Worm (Caenorhabditis elegans): Measurements from ENCODE around the gene F41C6.7.

F41C6.7 gene

DNA sequence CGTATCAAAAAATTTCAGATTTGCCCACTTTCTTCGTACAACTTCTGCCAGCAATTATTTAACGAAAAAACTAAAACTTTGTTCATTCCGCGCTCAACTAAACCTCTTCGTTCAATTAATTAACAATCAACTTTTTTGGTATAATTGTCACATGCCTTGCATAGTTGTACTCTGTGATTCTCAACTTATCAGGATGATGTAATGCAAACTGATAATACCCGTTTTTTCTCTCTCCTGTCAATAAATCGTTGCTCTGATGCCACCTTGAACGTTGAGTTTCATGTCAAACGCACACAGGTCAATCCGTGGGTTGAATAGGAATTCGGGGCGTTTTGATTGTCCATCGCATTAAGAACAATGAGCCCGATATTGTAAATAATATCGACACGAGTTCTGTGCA, 20.5 kb upstream of the F41C6.7 start:
- TF ChIP-seq crh-2 (tag; optimal IDR thresholded peaks at IDR 0.05) (peak; percentile 65), alr-1 (tag; optimal IDR thresholded peaks at IDR 0.05) (no peak), sma-9 (GFP tag; optimal IDR thresholded peaks at IDR 0.05) (peak; percentile 38), sma-9 (tag; optimal IDR thresholded peaks at IDR 0.05) (no peak), nhr-129 (tag; optimal IDR thresholded peaks at IDR 0.05) (peak; percentile 84), unc-62 (GFP tag; optimal IDR thresholded peaks at IDR 0.05) (no peak), fos-1 (tag; optimal IDR thresholded peaks at IDR 0.05) (peak; percentile 67), F13H6.1 (tag; optimal IDR thresholded peaks at IDR 0.05) (peak; percentile 47)

DNA sequence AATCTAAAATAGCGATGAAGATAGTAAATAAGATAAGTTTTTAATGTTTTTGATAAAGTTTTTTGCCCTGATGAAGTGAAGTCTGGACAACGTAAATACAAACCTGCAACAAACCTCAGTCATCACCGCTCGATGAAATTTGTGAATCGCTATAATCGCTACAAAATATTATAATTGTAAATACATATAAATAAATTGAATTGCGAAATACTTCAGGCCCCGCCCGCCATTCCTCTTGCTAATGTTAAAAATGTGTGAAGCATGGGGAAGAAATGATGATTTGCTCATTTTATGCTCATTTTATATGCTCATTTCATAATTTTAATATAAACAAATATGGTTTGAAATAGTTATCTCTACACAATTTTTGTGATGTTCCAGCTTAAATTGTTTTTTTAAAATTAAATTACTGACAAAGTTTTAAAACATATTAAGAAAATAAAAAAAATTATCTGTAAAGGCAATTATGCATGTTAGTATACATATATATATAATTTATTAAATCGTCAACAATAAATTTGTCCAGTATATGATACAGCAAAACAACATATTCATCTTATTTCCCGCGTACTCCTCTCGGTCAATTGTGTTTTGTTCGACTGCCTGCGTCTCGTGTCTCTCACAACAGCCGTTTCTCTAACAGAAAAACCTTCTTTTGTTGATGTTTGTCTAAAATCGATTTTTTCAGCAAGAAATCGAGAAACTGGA, 19.1 kb upstream of the F41C6.7 start, which contains the start of gene sid-5:
Gene sid-5 (plus strand): TSS at position 658 of the 708 bp plus-strand sequence.
- TF ChIP-seq nhr-25 (tag; optimal IDR thresholded peaks at IDR 0.05) (peak; percentile 8), gmeb-1 (tag; optimal IDR thresholded peaks at IDR 0.05) (no peak), nhr-129 (tag; optimal IDR thresholded peaks at IDR 0.05) (peak; percentile 7)

DNA sequence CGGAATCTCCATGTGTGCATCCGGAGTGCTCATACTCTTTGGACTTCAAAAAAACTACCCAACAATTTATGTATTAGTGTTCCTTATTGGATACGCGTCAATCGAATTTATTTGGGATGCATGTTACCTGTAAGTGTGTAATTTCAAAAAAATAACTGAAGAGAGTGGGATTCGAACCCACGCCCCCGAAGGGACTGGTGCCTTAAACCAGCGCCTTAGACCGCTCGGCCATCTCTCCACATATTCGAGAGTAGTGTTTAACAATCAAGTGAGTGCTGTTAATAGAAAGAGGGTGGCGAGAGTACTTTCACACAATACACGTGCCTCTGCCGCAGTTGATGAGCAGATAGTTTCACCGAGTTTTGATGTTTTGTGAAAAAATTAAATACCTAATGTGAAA, 17.9 kb upstream of the F41C6.7 start:
- TF ChIP-seq unc-55 (GFP tag; optimal IDR thresholded peaks at IDR 0.05) (peak; percentile 74), mab-5 (tag; optimal IDR thresholded peaks at IDR 0.05) (no peak), F13H6.1 (tag; optimal IDR thresholded peaks at IDR 0.05) (peak; percentile 55), sma-3 (GFP tag; optimal IDR thresholded peaks at IDR 0.05) (peak; percentile 58), fos-1 (tag; optimal IDR thresholded peaks at IDR 0.05) (peak; percentile 25), lin-13 (GFP tag; optimal IDR thresholded peaks at IDR 0.05) (peak; percentile 36), sma-9 (GFP tag; optimal IDR thresholded peaks at IDR 0.05) (peak; percentile 46), sma-9 (tag; optimal IDR thresholded peaks at IDR 0.05) (no peak), C34F6.9 (tag; optimal IDR thresholded peaks at IDR 0.05) (peak; percentile 11), elt-3 (tag; optimal IDR thresholded peaks at IDR 0.05) (no peak), crh-2 (tag; optimal IDR thresholded peaks at IDR 0.05) (peak; percentile 53), nhr-129 (tag; optimal IDR thresholded peaks at IDR 0.05) (peak; percentile 74), lsy-2 (tag; optimal IDR thresholded peaks at IDR 0.05) (peak; percentile 37 to 41), nhr-21 (tag; optimal IDR thresholded peaks at IDR 0.05) (peak; percentile 21), nhr-237 (tag; optimal IDR thresholded peaks at IDR 0.05) (no peak), blmp-1 (tag; optimal IDR thresholded peaks at IDR 0.05; ENCODE audit: insufficient read depth) (no peak), nhr-25 (tag; optimal IDR thresholded peaks at IDR 0.05) (peak; percentile 7), mdl-1 (tag; optimal IDR thresholded peaks at IDR 0.05) (peak; percentile 11 to 53)

DNA sequence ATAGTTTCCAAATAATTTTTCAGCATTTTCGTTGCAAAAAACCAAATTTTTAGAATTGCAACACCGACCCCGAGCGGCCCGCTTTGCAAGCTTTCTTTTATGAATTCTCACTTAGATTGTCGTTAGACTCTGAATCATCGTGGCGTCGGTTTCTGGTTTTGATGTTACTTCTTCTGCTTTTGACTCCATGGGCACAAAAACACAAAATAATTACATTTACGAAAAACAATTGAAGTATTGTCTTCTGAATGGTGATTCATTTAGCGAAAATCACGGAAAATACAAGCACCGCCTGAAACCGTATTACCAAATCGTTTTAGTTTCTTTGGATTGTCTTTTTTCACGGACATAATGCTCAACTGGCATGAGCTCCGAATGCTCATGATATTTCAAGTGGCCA, 16.0 kb upstream of the F41C6.7 start, which contains the start of gene pes-23:
Gene pes-23 (plus strand): TSS at position 301 of the 400 bp plus-strand sequence.
- TF ChIP-seq crh-2 (tag; optimal IDR thresholded peaks at IDR 0.05) = no peak
- no peak for TF ChIP-seq sem-4 (tag; optimal IDR thresholded peaks at IDR 0.05)
- TF ChIP-seq ztf-1 (GFP tag; conservative IDR thresholded peaks at IDR 0.05) = no peak
- no peak for TF ChIP-seq gmeb-1 (tag; optimal IDR thresholded peaks at IDR 0.05)
- no peak for TF ChIP-seq ceh-82 (tag; optimal IDR thresholded peaks at IDR 0.05)
- no peak for TF ChIP-seq nhr-6 (tag; optimal IDR thresholded peaks at IDR 0.05)
- no peak for TF ChIP-seq F13H6.1 (tag; optimal IDR thresholded peaks at IDR 0.05)
- TF ChIP-seq lin-11 (tag; optimal IDR thresholded peaks at IDR 0.05) = no peak
- TF ChIP-seq ztf-11 (tag; optimal IDR thresholded peaks at IDR 0.05) = no peak
- TF ChIP-seq nhr-23 (tag; optimal IDR thresholded peaks at IDR 0.05) = no peak
- no peak for TF ChIP-seq egl-27 (tag; optimal IDR thresholded peaks at IDR 0.05)
- TF ChIP-seq ama-1 (optimal IDR thresholded peaks at IDR 0.05) = no peak
- no peak for TF ChIP-seq mab-5 (tag; optimal IDR thresholded peaks at IDR 0.05)
- no peak for TF ChIP-seq nhr-10 (tag; optimal IDR thresholded peaks at IDR 0.05)

DNA sequence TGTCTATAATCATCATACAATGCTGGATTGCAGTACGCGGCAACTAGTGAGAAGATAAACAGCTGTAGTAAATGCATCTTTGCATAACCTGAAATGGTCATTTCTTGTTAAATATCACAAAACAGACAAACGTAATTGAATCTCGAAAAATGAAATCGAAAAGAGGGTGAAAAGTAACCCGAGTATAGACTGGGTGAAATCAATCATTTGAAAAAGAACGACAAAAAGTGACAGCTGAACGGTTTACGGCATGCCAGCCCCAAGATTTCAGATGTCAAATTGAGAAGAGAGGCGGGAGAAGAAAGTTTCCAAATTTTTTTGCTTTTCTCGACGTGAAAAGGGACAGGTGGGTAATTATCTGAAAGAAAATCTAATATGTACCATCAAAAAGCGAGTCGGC, 14.8 kb upstream of the F41C6.7 start, which contains the start of gene F14B8.4:
Gene F14B8.4 (minus strand): TSS at position 101 of the 400 bp plus-strand sequence.
- TF ChIP-seq elt-3 (tag; optimal IDR thresholded peaks at IDR 0.05) (no peak), lsy-2 (tag; optimal IDR thresholded peaks at IDR 0.05) (no peak), peb-1 (tag; optimal IDR thresholded peaks at IDR 0.05) (no peak), ZK546.5 (tag; optimal IDR thresholded peaks at IDR 0.05) (no peak), crh-2 (tag; optimal IDR thresholded peaks at IDR 0.05) (no peak), unc-55 (GFP tag; optimal IDR thresholded peaks at IDR 0.05) (no peak), R02D3.7 (tag; optimal IDR thresholded peaks at IDR 0.05) (no peak), zag-1 (tag; optimal IDR thresholded peaks at IDR 0.05) (no peak), alr-1 (tag; optimal IDR thresholded peaks at IDR 0.05) (no peak), ceh-82 (tag; optimal IDR thresholded peaks at IDR 0.05) (no peak), nhr-21 (tag; optimal IDR thresholded peaks at IDR 0.05) (no peak), sem-4 (tag; optimal IDR thresholded peaks at IDR 0.05) (no peak), nhr-25 (tag; optimal IDR thresholded peaks at IDR 0.05) (no peak), sma-9 (GFP tag; optimal IDR thresholded peaks at IDR 0.05) (no peak), sma-9 (tag; optimal IDR thresholded peaks at IDR 0.05) (no peak), nhr-11 (tag; optimal IDR thresholded peaks at IDR 0.05) (no peak), fos-1 (tag; optimal IDR thresholded peaks at IDR 0.05) (no peak), elt-1 (tag; optimal IDR thresholded peaks at IDR 0.05) (no peak), ama-1 (optimal IDR thresholded peaks at IDR 0.05) (no peak), lin-13 (GFP tag; optimal IDR thresholded peaks at IDR 0.05) (no peak)

All from whole organism, L2 larva.